Worm (Caenorhabditis elegans): ENCODE results near the gene C39F7.1.

The C39F7.1 gene

DNA sequence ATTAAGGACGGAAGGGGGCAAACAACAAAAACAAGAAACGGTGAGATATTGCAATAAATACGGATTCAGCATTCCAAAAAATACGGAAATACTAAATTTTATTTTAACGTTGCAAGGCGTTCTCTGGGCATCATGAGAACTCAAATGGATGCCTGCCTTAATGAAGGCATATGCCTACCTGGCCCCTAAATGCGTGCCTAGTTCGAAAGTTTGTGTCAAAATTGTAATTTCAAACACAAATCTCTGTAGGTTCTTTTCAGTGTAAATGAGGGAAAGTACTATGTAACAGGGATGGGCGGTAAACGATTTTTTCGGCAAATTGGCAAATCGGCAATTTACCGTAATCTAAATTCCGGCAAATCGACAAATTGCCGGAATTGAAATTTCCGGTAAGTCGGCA lies 41.9 kb downstream of the C39F7.1 start:
- no peak for TF ChIP-seq cnd-1 (tag; optimal IDR thresholded peaks at IDR 0.05)
- no peak for TF ChIP-seq tbx-8 (GFP tag; optimal IDR thresholded peaks at IDR 0.05)
- TF ChIP-seq elt-1 (tag; optimal IDR thresholded peaks at IDR 0.05; ENCODE audit: borderline replicate concordance, insufficient read depth): no peak
- TF ChIP-seq mls-2 (tag; optimal IDR thresholded peaks at IDR 0.05): no peak
- no peak for TF ChIP-seq lin-13 (tag; optimal IDR thresholded peaks at IDR 0.05)
- TF ChIP-seq unc-39 (tag; optimal IDR thresholded peaks at IDR 0.05): no peak
- TF ChIP-seq ceh-83 (GFP tag; optimal IDR thresholded peaks at IDR 0.05): no peak
- no peak for TF ChIP-seq ham-2 (GFP tag; optimal IDR thresholded peaks at IDR 0.05)
- no peak for TF ChIP-seq unc-62 (GFP tag; optimal IDR thresholded peaks at IDR 0.05)
- TF ChIP-seq lsy-2 (tag; optimal IDR thresholded peaks at IDR 0.05): no peak
- no peak for TF ChIP-seq nhr-237 (tag; optimal IDR thresholded peaks at IDR 0.05)
- no peak for TF ChIP-seq mep-1 (tag; optimal IDR thresholded peaks at IDR 0.05)
- TF ChIP-seq pha-4 (tag; optimal IDR thresholded peaks at IDR 0.05): no peak
- TF ChIP-seq ztf-11 (tag; optimal IDR thresholded peaks at IDR 0.05): no peak
- TF ChIP-seq zip-8 (tag; optimal IDR thresholded peaks at IDR 0.05): no peak
- no peak for TF ChIP-seq unc-120 (tag; optimal IDR thresholded peaks at IDR 0.05; ENCODE audit: poor library complexity, severe bottlenecking)
- no peak for TF ChIP-seq ceh-43 (GFP tag; optimal IDR thresholded peaks at IDR 0.05)

DNA sequence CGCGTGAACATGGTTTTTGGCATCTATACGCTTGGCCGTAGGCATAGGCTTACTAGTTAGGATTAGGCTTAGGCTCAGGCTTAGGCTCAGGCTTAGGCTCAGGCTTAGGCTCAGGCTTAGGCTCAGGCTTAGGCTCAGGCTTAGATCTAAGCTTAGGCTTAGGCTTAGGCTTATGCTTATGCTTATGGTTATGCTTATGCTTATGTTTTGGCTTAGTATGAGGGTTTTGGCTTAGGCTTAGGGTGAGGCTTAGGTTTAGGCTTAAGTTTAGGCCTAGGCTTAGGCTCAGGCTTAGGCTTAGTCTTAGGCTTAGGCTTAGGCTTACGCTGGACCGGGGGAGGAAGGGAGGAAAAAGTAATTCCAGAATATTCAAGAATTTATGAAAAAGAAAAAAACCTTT lies 45.7 kb downstream of the C39F7.1 start:
- TF ChIP-seq M03D4.4 (tag; optimal IDR thresholded peaks at IDR 0.05) (no peak), elt-3 (tag; optimal IDR thresholded peaks at IDR 0.05) (no peak), nhr-12 (tag; optimal IDR thresholded peaks at IDR 0.05) (no peak), ces-1 (GFP tag; optimal IDR thresholded peaks at IDR 0.05) (no peak), nhr-237 (tag; optimal IDR thresholded peaks at IDR 0.05) (no peak), unc-39 (tag; optimal IDR thresholded peaks at IDR 0.05) (no peak)

DNA sequence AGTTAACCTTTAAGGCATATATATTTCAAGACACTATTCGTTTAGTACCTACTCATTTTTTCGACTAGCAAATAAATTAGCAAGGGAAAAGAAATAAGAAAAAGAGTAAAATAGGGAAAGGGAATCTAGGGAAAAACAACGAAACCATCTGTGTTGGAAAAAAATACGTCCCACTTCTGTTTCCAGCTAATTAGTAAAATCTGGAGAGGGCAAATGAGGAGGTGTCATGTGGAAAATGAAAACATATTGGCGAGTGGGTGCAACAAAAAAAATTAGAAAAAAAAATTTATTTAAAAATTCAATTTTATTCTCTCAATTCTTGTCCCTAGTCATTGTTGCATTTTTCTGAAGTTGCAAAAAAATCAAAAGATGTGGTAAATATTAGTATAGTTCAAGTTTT lies 47.6 kb downstream of the C39F7.1 start:
- TF ChIP-seq ces-1 (GFP tag; optimal IDR thresholded peaks at IDR 0.05): no peak
- no peak for TF ChIP-seq mep-1 (tag; optimal IDR thresholded peaks at IDR 0.05)
- no peak for TF ChIP-seq nhr-28 (tag; optimal IDR thresholded peaks at IDR 0.05)
- TF ChIP-seq ceh-83 (GFP tag; optimal IDR thresholded peaks at IDR 0.05): no peak
- no peak for TF ChIP-seq nhr-2 (tag; optimal IDR thresholded peaks at IDR 0.05)
- no peak for TF ChIP-seq nhr-12 (tag; optimal IDR thresholded peaks at IDR 0.05)
- no peak for TF ChIP-seq tbx-8 (GFP tag; optimal IDR thresholded peaks at IDR 0.05)
- no peak for TF ChIP-seq M03D4.4 (tag; optimal IDR thresholded peaks at IDR 0.05)
- TF ChIP-seq nhr-76 (tag; optimal IDR thresholded peaks at IDR 0.05): no peak
- TF ChIP-seq unc-62 (GFP tag; optimal IDR thresholded peaks at IDR 0.05): no peak
- no peak for TF ChIP-seq elt-3 (tag; optimal IDR thresholded peaks at IDR 0.05)
- TF ChIP-seq unc-120 (tag; optimal IDR thresholded peaks at IDR 0.05; ENCODE audit: poor library complexity, severe bottlenecking): no peak
- no peak for TF ChIP-seq bed-3 (GFP tag; optimal IDR thresholded peaks at IDR 0.05)
- no peak for TF ChIP-seq sem-2 (GFP tag; optimal IDR thresholded peaks at IDR 0.05)
- TF ChIP-seq unc-39 (tag; optimal IDR thresholded peaks at IDR 0.05): no peak
- no peak for TF ChIP-seq ceh-39 (tag; optimal IDR thresholded peaks at IDR 0.05)
